Fruit fly (Drosophila melanogaster): ENCODE measurements around the gene Kif19A.

Gene Kif19A

dm6 chr3R:14067904-14068636 is 50.2 kb downstream of the Kif19A start:
- no peak for TF ChIP-seq rn (GFP tag; IDR thresholded peaks at IDR 0.05)
- TF ChIP-seq Pif1A (GFP tag; optimal IDR thresholded peaks at IDR 0.05): no peak
- peak; percentile 75 for TF ChIP-seq EcR (GFP tag; optimal IDR thresholded peaks at IDR 0.05)

DNA sequence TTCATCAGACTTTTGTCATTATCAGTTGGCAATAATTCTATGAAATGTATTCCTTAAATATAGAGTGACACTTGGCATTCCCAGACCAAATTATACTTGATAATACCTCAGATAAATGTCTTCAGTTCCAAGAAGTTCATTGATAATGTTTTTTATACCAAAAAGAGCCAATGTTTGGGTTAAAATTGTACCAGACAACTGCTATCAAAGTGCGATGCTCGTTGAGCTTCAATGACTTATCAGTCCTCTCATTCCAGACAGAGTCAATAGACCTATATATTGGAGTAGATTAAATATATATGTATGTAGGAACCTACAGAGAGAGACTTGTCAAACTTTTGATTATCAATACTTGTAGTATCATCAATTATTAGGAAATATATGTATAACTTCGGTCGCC is 53.0 kb downstream of the Kif19A start:
- no peak for TF ChIP-seq CG12605 (GFP tag; IDR thresholded peaks at IDR 0.05)
- no peak for TF ChIP-seq CG8301 (tag; optimal IDR thresholded peaks at IDR 0.05)
- TF ChIP-seq CG17806 (tag; optimal IDR thresholded peaks at IDR 0.05): no peak
- no peak for TF ChIP-seq CG14655 (GFP tag; optimal IDR thresholded peaks at IDR 0.05)
- TF ChIP-seq EcR (GFP tag; optimal IDR thresholded peaks at IDR 0.05): peak; percentile 77
- no peak for TF ChIP-seq fd96Ca (GFP tag; IDR thresholded peaks at IDR 0.05)

DNA sequence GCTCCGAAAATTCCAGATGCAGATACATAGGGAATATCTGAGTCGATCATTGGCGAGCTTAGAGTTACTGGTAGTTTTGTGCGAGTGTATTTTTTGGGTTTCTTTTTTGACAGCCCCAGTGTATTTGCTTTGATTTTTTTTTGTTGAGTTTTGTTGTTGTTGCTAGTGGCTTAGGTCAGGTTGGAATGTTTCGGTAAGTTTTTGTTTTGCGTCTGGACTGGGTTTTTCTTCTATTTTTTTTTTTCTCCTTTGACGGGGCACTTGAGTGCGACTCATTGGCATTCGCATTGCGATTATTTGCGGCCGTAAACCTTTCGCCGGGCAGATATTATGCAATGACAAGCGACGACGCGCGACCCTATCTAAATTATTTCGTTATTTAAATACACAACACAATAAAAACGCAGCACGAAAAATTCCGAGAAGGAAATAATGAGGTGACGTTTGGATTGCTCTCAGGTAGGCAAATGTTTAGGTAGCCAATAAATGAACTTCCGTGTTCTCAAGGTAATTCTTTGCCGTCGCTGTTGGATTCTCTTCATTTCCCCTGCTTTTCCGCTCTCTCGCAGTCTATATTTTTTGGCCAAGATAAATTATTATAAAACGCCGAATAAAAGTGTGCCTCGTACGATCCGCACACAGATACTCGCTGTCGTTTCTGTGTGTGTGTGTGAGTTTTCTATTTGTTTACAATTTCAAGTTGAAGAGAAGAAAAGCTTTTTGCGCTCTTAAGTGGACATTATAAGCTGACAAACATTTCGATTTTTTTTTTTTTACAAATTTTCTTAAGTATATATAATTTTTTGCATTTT is 53.9 kb downstream of the Kif19A start:
- TF ChIP-seq CG32121 (GFP tag; IDR thresholded peaks at IDR 0.05): no peak
- no peak for TF ChIP-seq CG15710 (tag; optimal IDR thresholded peaks at IDR 0.05)
- no peak for TF ChIP-seq Ets98B (GFP tag; IDR thresholded peaks at IDR 0.05)
- no peak for TF ChIP-seq Snoo (tag; optimal IDR thresholded peaks at IDR 0.05)
- no peak for TF ChIP-seq CG12605 (GFP tag; IDR thresholded peaks at IDR 0.05)
- TF ChIP-seq CG13204 (GFP tag; optimal IDR thresholded peaks at IDR 0.05): no peak
- no peak for TF ChIP-seq EcR (GFP tag; optimal IDR thresholded peaks at IDR 0.05)
- TF ChIP-seq Pif1A (GFP tag; optimal IDR thresholded peaks at IDR 0.05): no peak
- no peak for TF ChIP-seq fd96Ca (GFP tag; IDR thresholded peaks at IDR 0.05)
- no peak for TF ChIP-seq CG8159 (tag; optimal IDR thresholded peaks at IDR 0.05)
- TF ChIP-seq CG8301 (tag; optimal IDR thresholded peaks at IDR 0.05): no peak
- no peak for TF ChIP-seq CG14655 (GFP tag; optimal IDR thresholded peaks at IDR 0.05)
- no peak for TF ChIP-seq Pif1B (GFP tag; optimal IDR thresholded peaks at IDR 0.05)
- no peak for TF ChIP-seq CG34367 (tag; optimal IDR thresholded peaks at IDR 0.05)
- TF ChIP-seq CG4496 (GFP tag; IDR thresholded peaks at IDR 0.05): no peak

- TF ChIP-seq CG12605 (GFP tag; IDR thresholded peaks at IDR 0.05) (no peak), D1 (tag; optimal IDR thresholded peaks at IDR 0.05) (no peak), rn (GFP tag; IDR thresholded peaks at IDR 0.05) (no peak), Snoo (tag; optimal IDR thresholded peaks at IDR 0.05) (no peak), CG17806 (tag; optimal IDR thresholded peaks at IDR 0.05) (no peak), gl (tag; optimal IDR thresholded peaks at IDR 0.05) (no peak), fd96Ca (GFP tag; IDR thresholded peaks at IDR 0.05) (no peak), Pif1A (GFP tag; optimal IDR thresholded peaks at IDR 0.05) (no peak), CG13204 (GFP tag; optimal IDR thresholded peaks at IDR 0.05) (no peak), CG10348 (GFP tag; IDR thresholded peaks at IDR 0.05) (no peak), CG9948 (tag; optimal IDR thresholded peaks at IDR 0.05) (no peak)
Measured at dm6 chr3R:14062869-14063543, 55.2 kb downstream of the Kif19A start.
